Fruit fly (Drosophila melanogaster) whole organism, prepupa: ENCODE results near the gene CG6465.
A peak's percentile ranks its signal among the peaks of the same experiment; 100 is the strongest.

ENCODE experiments used
- Blimp-1 ChIP-seq: fragments of 200-800 bp; sonication (Bioruptor generic); optimal IDR thresholded peaks from 3 replicates; lab custom pipeline; 2017; ENCODE audit warnings: missing biosample characterization, missing genetic modification characterization, mild to moderate bottlenecking, moderate library complexity, missing genetic modification reagents
- CG10631 ChIP-seq: fragments of 200-800 bp; sonication (Bioruptor generic); optimal IDR thresholded peaks from 2 replicates; lab custom pipeline; 2016; ENCODE audit warnings: missing biosample characterization, missing genetic modification characterization
- CG11762 ChIP-seq: fragments of 200-800 bp; sonication (Bioruptor generic); optimal IDR thresholded peaks from 3 replicates; lab custom pipeline; 2016; ENCODE audit warnings: missing biosample characterization, missing genetic modification characterization; ENCODE audit not compliant: insufficient read depth
- CG11902 ChIP-seq: fragments of 200-800 bp; sonication (Bioruptor generic); optimal IDR thresholded peaks from 3 replicates; lab custom pipeline; 2016; ENCODE audit warnings: missing biosample characterization, missing genetic modification characterization
- CG15336 ChIP-seq: fragments of 200-800 bp; sonication (Bioruptor generic); IDR thresholded peaks from 2 replicates; pipeline ENCODE4 v1.3.6; 2022; ENCODE audit warnings: missing biosample characterization, missing genetic modification characterization
- CG1621 ChIP-seq: fragments of 200-800 bp; sonication (Bioruptor generic); optimal IDR thresholded peaks from 3 replicates; lab custom pipeline; 2018; ENCODE audit warnings: missing biosample characterization, mild to moderate bottlenecking, missing genetic modification characterization
- CG3032 ChIP-seq: fragments of 200-800 bp; optimal IDR thresholded peaks from 2 replicates; lab custom pipeline; 2019; ENCODE audit warnings: missing biosample characterization, mild to moderate bottlenecking, missing genetic modification characterization, moderate library complexity
- CG31627 ChIP-seq: fragments of 200-800 bp; sonication (Bioruptor generic); optimal IDR thresholded peaks from 3 replicates; lab custom pipeline; 2016; ENCODE audit warnings: missing biosample characterization, missing genetic modification characterization
- CG32006 ChIP-seq: fragments of 200-800 bp; sonication (Bioruptor generic); optimal IDR thresholded peaks from 3 replicates; lab custom pipeline; 2017; ENCODE audit warnings: missing biosample characterization, mild to moderate bottlenecking, missing genetic modification characterization
- CG34406 ChIP-seq: fragments of 200-800 bp; sonication (Bioruptor generic); optimal IDR thresholded peaks from 3 replicates; lab custom pipeline; 2016; ENCODE audit warnings: missing biosample characterization, missing genetic modification characterization
- CG3919 ChIP-seq: fragments of 200-800 bp; sonication (Bioruptor generic); optimal IDR thresholded peaks from 3 replicates; lab custom pipeline; 2016; ENCODE audit warnings: missing biosample characterization, missing genetic modification characterization
- CG4318 ChIP-seq: fragments of 200-800 bp; sonication (Bioruptor generic); optimal IDR thresholded peaks from 3 replicates; lab custom pipeline; 2017; ENCODE audit warnings: missing biosample characterization, mild to moderate bottlenecking, missing genetic modification characterization
- CG6163 ChIP-seq: fragments of 200-800 bp; sonication (Bioruptor generic); IDR thresholded peaks from 3 replicates; pipeline ENCODE4 v1.3.6; 2022; ENCODE audit warnings: missing biosample characterization, missing genetic modification characterization
- CG6276 ChIP-seq: fragments of 200-800 bp; sonication (Bioruptor generic); optimal IDR thresholded peaks from 2 replicates; lab custom pipeline; 2017; ENCODE audit warnings: missing biosample characterization, mild to moderate bottlenecking, missing genetic modification characterization
- CG6808 ChIP-seq: fragments of 200-800 bp; sonication (Bioruptor generic); optimal IDR thresholded peaks from 3 replicates; lab custom pipeline; 2017; ENCODE audit warnings: missing biosample characterization, missing genetic modification characterization, mild to moderate bottlenecking, moderate library complexity, missing genetic modification reagents
- CG6854 ChIP-seq: fragments of 200-800 bp; sonication (Bioruptor generic); optimal IDR thresholded peaks from 2 replicates; lab custom pipeline; 2017; ENCODE audit warnings: missing biosample characterization, mild to moderate bottlenecking, missing genetic modification characterization
- CG7368 ChIP-seq: fragments of 200-800 bp; sonication (Bioruptor generic); optimal IDR thresholded peaks from 3 replicates; lab custom pipeline; 2016; ENCODE audit warnings: missing biosample characterization, missing genetic modification characterization
- CG8119 ChIP-seq: fragments of 200-800 bp; sonication (Bioruptor generic); IDR thresholded peaks from 3 replicates; pipeline ENCODE4 v1.3.6; 2022; ENCODE audit warnings: missing biosample characterization, missing genetic modification characterization
- CG8632 ChIP-seq: fragments of 200-800 bp; sonication (Bioruptor generic); optimal IDR thresholded peaks from 3 replicates; lab custom pipeline; 2016; ENCODE audit warnings: missing biosample characterization, missing genetic modification characterization
- CG9139 ChIP-seq: fragments of 200-800 bp; sonication (Bioruptor generic); optimal IDR thresholded peaks from 3 replicates; lab custom pipeline; 2017; ENCODE audit warnings: missing biosample characterization, mild to moderate bottlenecking, missing genetic modification characterization
- Eip75B ChIP-seq: fragments of 200-800 bp; sonication (Bioruptor generic); optimal IDR thresholded peaks from 3 replicates; lab custom pipeline; 2016; ENCODE audit warnings: missing biosample characterization, missing genetic modification characterization
- Eip78C ChIP-seq: fragments of 200-800 bp; sonication (Bioruptor generic); peaks from one replicate; lab custom pipeline; 2016; ENCODE audit warnings: missing biosample characterization, missing genetic modification characterization
- Eip93F ChIP-seq: fragments of 200-800 bp; sonication (Bioruptor generic); optimal IDR thresholded peaks from 2 replicates; lab custom pipeline; 2016; ENCODE audit warnings: missing biosample characterization, mild to moderate bottlenecking, missing genetic modification characterization
- Ets96B ChIP-seq: fragments of 200-800 bp; optimal IDR thresholded peaks from 2 replicates; lab custom pipeline; 2019; ENCODE audit warnings: missing biosample characterization, mild to moderate bottlenecking, missing genetic modification characterization, moderate library complexity
- Hr38 ChIP-seq: sonication (Bioruptor generic); optimal IDR thresholded peaks from 2 replicates; lab custom pipeline; 2016; ENCODE audit warnings: missing biosample characterization, missing genetic modification characterization
- Hr39 ChIP-seq: fragments of 200-800 bp; sonication (Bioruptor generic); optimal IDR thresholded peaks from 2 replicates; lab custom pipeline; 2016; ENCODE audit warnings: missing biosample characterization, missing genetic modification characterization
- Hr4 ChIP-seq: fragments of 200-800 bp; sonication (Bioruptor generic); optimal IDR thresholded peaks from 3 replicates; lab custom pipeline; 2016; ENCODE audit warnings: missing biosample characterization, missing genetic modification characterization
- Met ChIP-seq: fragments of 200-800 bp; sonication (Bioruptor generic); optimal IDR thresholded peaks from 3 replicates; lab custom pipeline; 2016; ENCODE audit warnings: missing biosample characterization, missing genetic modification characterization
- OdsH ChIP-seq: fragments of 200-800 bp; sonication (Bioruptor generic); optimal IDR thresholded peaks from 3 replicates; lab custom pipeline; 2016; ENCODE audit warnings: missing biosample characterization, missing genetic modification characterization
- Sox14 ChIP-seq: fragments of 200-800 bp; sonication (Bioruptor generic); optimal IDR thresholded peaks from 3 replicates; lab custom pipeline; 2016; ENCODE audit warnings: missing biosample characterization, missing genetic modification characterization
- achi ChIP-seq: fragments of 200-800 bp; sonication (Bioruptor generic); optimal IDR thresholded peaks from 3 replicates; lab custom pipeline; 2016; ENCODE audit warnings: missing biosample characterization, missing genetic modification characterization
- cyc ChIP-seq: fragments of 200-800 bp; sonication (Bioruptor generic); optimal IDR thresholded peaks from 3 replicates; lab custom pipeline; 2016; ENCODE audit warnings: missing biosample characterization, missing genetic modification characterization
- dac ChIP-seq: fragments of 200-800 bp; sonication (Bioruptor generic); optimal IDR thresholded peaks from 2 replicates; lab custom pipeline; 2017; ENCODE audit warnings: missing biosample characterization, mild to moderate bottlenecking, missing genetic modification characterization
- esn ChIP-seq: fragments of 200-800 bp; sonication (Bioruptor generic); optimal IDR thresholded peaks from 2 replicates; lab custom pipeline; 2016; ENCODE audit warnings: missing biosample characterization, mild to moderate bottlenecking, missing genetic modification characterization, moderate library complexity
- fd59A ChIP-seq: fragments of 200-800 bp; sonication (Bioruptor generic); optimal IDR thresholded peaks from 2 replicates; lab custom pipeline; 2017; ENCODE audit warnings: missing biosample characterization, mild to moderate bottlenecking, missing genetic modification characterization, missing genetic modification reagents
- fd85E ChIP-seq: fragments of 200-800 bp; sonication (Bioruptor generic); optimal IDR thresholded peaks from 3 replicates; lab custom pipeline; 2016; ENCODE audit warnings: missing biosample characterization, missing genetic modification characterization
- lz ChIP-seq: fragments of 200-800 bp; sonication (Bioruptor generic); optimal IDR thresholded peaks from 3 replicates; lab custom pipeline; 2016; ENCODE audit warnings: missing biosample characterization, missing genetic modification characterization
- net ChIP-seq: fragments of 200-800 bp; sonication (Bioruptor generic); optimal IDR thresholded peaks from 3 replicates; lab custom pipeline; 2016; ENCODE audit warnings: missing biosample characterization, missing genetic modification characterization
- salr ChIP-seq, 2 experiments: fragments of 200-800 bp; sonication (Bioruptor generic); optimal IDR thresholded peaks; 3 replicates each; lab custom pipeline; 2016 to 2018; ENCODE audit warnings: missing biosample characterization in 2 of 2, missing genetic modification characterization in 2 of 2, mild to moderate bottlenecking in 1 of 2
- spab ChIP-seq: fragments of 200-800 bp; sonication (Bioruptor generic); optimal IDR thresholded peaks from 2 replicates; lab custom pipeline; 2017; ENCODE audit warnings: missing biosample characterization, mild to moderate bottlenecking, missing genetic modification characterization, missing genetic modification reagents
- ss ChIP-seq, 2 experiments: fragments of 200-800 bp; sonication (Bioruptor generic); optimal IDR thresholded peaks; 2 replicates in 1 of 2; 3 replicates in 1 of 2; lab custom pipeline; 2017 to 2018; ENCODE audit warnings: mild to moderate bottlenecking in 2 of 2, missing biosample characterization in 2 of 2, missing genetic modification characterization in 2 of 2, moderate library complexity in 1 of 2
- svp ChIP-seq: fragments of 200-800 bp; sonication (Bioruptor generic); peaks from one replicate; lab custom pipeline; 2016; ENCODE audit warnings: missing biosample characterization, missing genetic modification characterization

CG6465 gene

DNA sequence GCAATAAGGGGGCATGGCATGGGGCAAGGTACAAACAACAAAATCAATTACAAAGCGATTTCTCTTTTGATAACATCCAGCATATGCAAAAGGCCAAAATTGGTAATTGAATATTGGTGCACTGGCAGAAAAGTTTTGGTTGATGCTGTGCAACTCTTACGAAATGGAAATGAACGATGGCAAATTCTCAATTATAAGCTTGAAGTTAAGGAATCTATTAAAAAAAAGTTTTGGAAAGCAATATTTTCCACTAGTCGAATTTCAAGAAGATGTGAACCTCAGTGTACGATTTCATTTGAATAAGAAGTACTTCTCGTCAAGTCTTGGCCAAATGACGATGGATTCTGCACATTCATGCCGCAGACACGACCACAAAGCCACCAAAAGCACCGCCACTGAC lies 21.1 kb downstream of the CG6465 start:
- TF ChIP-seq lz (GFP tag; lab: Kevin White, UChicago) (no peak), esn (peak; percentile 1), CG6808 (no peak), OdsH (peak; percentile 7), CG3919 (peak; percentile 4), CG6163 (GFP tag; lab: Robert Waterston, UW) (peak; percentile 29; the same call in 2 of the 3 replicates), Hr39 (GFP tag; lab: Kevin White, UChicago) (peak; percentile 14), Eip75B (GFP tag; lab: Kevin White, UChicago) (no peak), Met (GFP tag; lab: Kevin White, UChicago) (peak; percentile 8), CG32006 (GFP tag; lab: Kevin White, UChicago) (peak; percentile 23), Eip78C (GFP tag; lab: Kevin White, UChicago) (peak; percentile 35), salr (GFP tag; optimal IDR thresholded peaks at IDR 0.05; lab: Kevin White, UChicago) (no peak), Sox14 (no peak), CG15336 (GFP tag; lab: Robert Waterston, UW) (0 out of 2 replicates have a peak, but pooled peaks have one; percentile 18)

DNA sequence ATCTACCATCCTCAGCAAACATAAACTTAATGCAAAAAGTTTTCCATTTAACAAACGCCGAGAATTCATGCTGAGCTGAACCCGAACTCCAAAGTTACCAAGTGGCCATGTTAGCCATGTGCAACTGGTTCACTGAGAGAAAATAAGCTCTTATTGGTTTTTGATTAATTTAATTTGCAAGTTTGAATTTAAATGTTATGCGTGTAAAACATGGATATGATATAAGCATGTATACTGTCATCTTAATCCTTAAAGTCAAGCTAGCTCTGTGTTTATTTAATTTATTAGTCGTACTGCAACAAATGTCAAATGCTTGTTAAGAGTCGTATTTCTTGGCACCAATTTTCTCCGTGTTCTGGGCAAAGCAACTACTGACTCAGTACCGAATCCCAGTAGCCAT lies 22.4 kb downstream of the CG6465 start:
- TF ChIP-seq esn: no peak
- TF ChIP-seq fd85E: no peak
- peak; percentile 36 for TF ChIP-seq Hr4 (GFP tag; lab: Kevin White, UChicago)
- no peak for TF ChIP-seq spab (GFP tag; lab: Kevin White, UChicago)
- TF ChIP-seq CG11902: no peak
- TF ChIP-seq Eip78C (GFP tag; lab: Kevin White, UChicago): peak; percentile 52
- peak; percentile 20 for TF ChIP-seq CG4318
- TF ChIP-seq Hr38: no peak
- peak; percentile 58; the same call in 1 of the 2 replicates for TF ChIP-seq CG15336 (GFP tag; lab: Robert Waterston, UW)
- no peak for TF ChIP-seq Sox14
- TF ChIP-seq ss (GFP tag; optimal IDR thresholded peaks at IDR 0.05; lab: Kevin White, UChicago): no peak
- TF ChIP-seq CG1621 (tag; lab: Kevin White, UChicago): no peak
- TF ChIP-seq dac (GFP tag; lab: Kevin White, UChicago): no peak
- TF ChIP-seq CG9139: no peak
- TF ChIP-seq net: no peak
- TF ChIP-seq cyc (GFP tag; lab: Kevin White, UChicago): no peak
- TF ChIP-seq salr (GFP tag; optimal IDR thresholded peaks at IDR 0.05; lab: Kevin White, UChicago): peak in 1 of 2 experiments; percentile 3
- TF ChIP-seq CG3919: no peak
- peak; percentile 71 for TF ChIP-seq CG32006 (GFP tag; lab: Kevin White, UChicago)
- TF ChIP-seq CG6276 (GFP tag; lab: Kevin White, UChicago): peak; percentile 40
- peak; percentile 13 for TF ChIP-seq achi (GFP tag; lab: Kevin White, UChicago)
- TF ChIP-seq CG11762: no peak
- no peak for TF ChIP-seq CG7368
- TF ChIP-seq CG6854 (GFP tag; lab: Kevin White, UChicago): no peak
- TF ChIP-seq Eip93F: no peak
- peak; percentile 45; the same call in 1 of the 3 replicates for TF ChIP-seq CG8119 (GFP tag; lab: Robert Waterston, UW)
- TF ChIP-seq CG34406 (GFP tag; lab: Kevin White, UChicago): no peak
- TF ChIP-seq, all 60 proteins: peak for 9

DNA sequence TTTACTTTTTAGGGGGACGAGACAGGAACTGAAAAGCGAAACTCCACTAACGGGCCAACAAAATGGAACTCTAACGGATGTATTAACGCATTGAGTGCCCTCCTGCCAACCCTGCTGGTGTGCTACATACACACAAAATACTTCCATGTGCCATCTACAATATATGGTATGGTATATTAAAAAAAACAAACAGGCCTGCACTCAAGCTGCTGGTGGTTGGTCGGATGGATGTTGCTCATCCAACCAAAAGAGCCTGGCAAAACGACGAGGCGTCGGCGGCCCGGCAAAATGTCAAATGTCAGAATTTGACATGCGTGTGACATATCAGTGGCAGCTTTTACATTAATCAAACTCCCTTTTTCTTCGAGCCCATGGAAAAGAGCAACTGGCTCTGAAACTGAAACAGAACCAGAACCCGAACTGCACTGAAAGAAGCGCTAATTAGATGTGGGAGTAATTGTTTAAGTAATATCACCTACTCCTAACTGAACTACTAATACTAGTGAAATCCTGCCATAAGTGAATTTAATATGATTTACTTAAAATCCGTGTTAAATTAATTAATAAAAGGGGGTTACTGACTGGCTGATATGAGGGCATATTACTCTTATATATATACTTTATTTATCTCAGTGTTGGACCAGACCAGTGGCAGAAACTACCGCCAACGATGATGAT lies 26.3 kb downstream of the CG6465 start:
- TF ChIP-seq fd59A (GFP tag; lab: Kevin White, UChicago) (peak; percentile 14), CG8632 (no peak), CG10631 (peak; percentile 18), Blimp-1 (GFP tag; lab: Kevin White, UChicago) (no peak), CG6808 (no peak), Ets96B (tag; lab: Kevin White, UChicago) (peak; percentile 17), ss (GFP tag; optimal IDR thresholded peaks at IDR 0.05; lab: Kevin White, UChicago) (peak in 1 of 2 experiments; percentile 7), Eip75B (GFP tag; lab: Kevin White, UChicago) (no peak), svp (GFP tag; lab: Kevin White, UChicago) (peak; percentile 65), CG11902 (no peak), cyc (GFP tag; lab: Kevin White, UChicago) (no peak), CG3032 (peak; percentile 2), Eip78C (GFP tag; lab: Kevin White, UChicago) (peak; percentile 56), CG8119 (GFP tag; lab: Robert Waterston, UW) (no peak), Met (GFP tag; lab: Kevin White, UChicago) (peak; percentile 13), CG3919 (peak; percentile 11), Hr4 (GFP tag; lab: Kevin White, UChicago) (no peak), CG31627 (no peak), Sox14 (no peak), lz (GFP tag; lab: Kevin White, UChicago) (no peak)
